Worm (Caenorhabditis elegans) whole organism, L1 larva: ENCODE results near the gene C01G5.5.

Experiments used
- F16B12.6 ChIP-seq: fragments of 150-350 bp; optimal IDR thresholded peaks from 2 replicates; lab custom pipeline; 2014; ENCODE audit warnings: missing biosample characterization, missing genetic modification characterization
- grh-1 ChIP-seq: fragments of 200-800 bp; sonication (Bioruptor generic); IDR thresholded peaks from 2 replicates; pipeline ENCODE4 v1.3.6; 2022; ENCODE audit warnings: missing genetic modification reagents, missing genetic modification characterization, missing compliant biosample characterization

ce11 chrIV:6541435-6541834, 17.0 kb downstream of the C01G5.5 start, which contains the start of gene C01G5.25:
- no peak for TF ChIP-seq grh-1 (GFP tag; lab: Robert Waterston, UW)
- TF ChIP-seq F16B12.6, result no peak
